Fruit fly (Drosophila melanogaster) whole organism: Measurements from ENCODE around the gene CG31815.

ENCODE experiments used
- CG8478 ChIP-seq: fragments of >200 bp; optimal IDR thresholded peaks from 2 replicates; lab custom pipeline; 2018; ENCODE audit warnings: inconsistent platforms
- Dll ChIP-seq: fragments of >200 bp; optimal IDR thresholded peaks from 2 replicates; lab custom pipeline; 2017
- EcR ChIP-seq, 2 experiments: fragments of >200 bp; optimal IDR thresholded peaks; 2 replicates each; lab custom pipeline; 2017; ENCODE audit warnings: missing biosample characterization in 2 of 2, missing genetic modification characterization in 2 of 2, missing genetic modification reagents in 2 of 2
- pan ChIP-seq: fragments of >200 bp; optimal IDR thresholded peaks from 2 replicates; lab custom pipeline; 2017
- psq ChIP-seq: fragments of >200 bp; optimal IDR thresholded peaks from 2 replicates; lab custom pipeline; 2017
- usp ChIP-seq: fragments of >200 bp; optimal IDR thresholded peaks from 2 replicates; lab custom pipeline; 2017; ENCODE audit warnings: missing biosample characterization, missing genetic modification characterization, mixed read lengths

dm6 chr2L:16597798-16598737 is 7.6 kb upstream of the CG31815 start:
- TF ChIP-seq pan (lab: Kevin White, UChicago) (no peak), psq (no peak), Dll (lab: Kevin White, UChicago) (no peak), usp (GFP tag; lab: Kevin White, UChicago) (no peak), CG8478 (lab: Kevin White, UChicago) (no peak), EcR (GFP tag; optimal IDR thresholded peaks at IDR 0.05; lab: Kevin White, UChicago) (no peak)
